Fruit fly (Drosophila melanogaster) whole organism, wandering third instar larva: ENCODE measurements around the gene Peritrophin-A.

Experiments used
- CG32264 ChIP-seq: fragments of 200-800 bp; sonication (Bioruptor generic); optimal IDR thresholded peaks from 2 replicates; lab custom pipeline; 2016; ENCODE audit warnings: missing biosample characterization, missing genetic modification characterization
- GATAd ChIP-seq: sonication (Bioruptor generic); optimal IDR thresholded peaks from 2 replicates; lab custom pipeline; 2016; ENCODE audit warnings: missing biosample characterization, missing genetic modification characterization
- OdsH ChIP-seq: fragments of 200-800 bp; sonication (Bioruptor generic); optimal IDR thresholded peaks from 2 replicates; lab custom pipeline; 2016; ENCODE audit warnings: missing biosample characterization, mild to moderate bottlenecking, missing genetic modification characterization
- psq ChIP-seq: fragments of 200-800 bp; sonication (Bioruptor generic); optimal IDR thresholded peaks from 3 replicates; lab custom pipeline; 2017; ENCODE audit warnings: missing biosample characterization, mild to moderate bottlenecking, missing genetic modification characterization, moderate library complexity

dm6 chrX:20237914-20238313 is 6.5 kb upstream of the Peritrophin-A start:
- no peak for TF ChIP-seq GATAd (GFP tag; lab: Kevin White, UChicago)
- TF ChIP-seq OdsH (GFP tag; lab: Kevin White, UChicago), result no peak
- no peak for TF ChIP-seq psq (GFP tag; lab: Kevin White, UChicago)
- TF ChIP-seq CG32264, result no peak
